Worm (Caenorhabditis elegans): ENCODE results near the gene Y48E1C.1.

Gene Y48E1C.1

ce11 chrII:13469043-13469652 is 54.3 kb downstream of the Y48E1C.1 start, which contains the start of gene E01G4.3:
Gene E01G4.3, minus strand, starts transcription at chrII:13469602.
- no peak for TF ChIP-seq cey-2 (tag; optimal IDR thresholded peaks at IDR 0.05; ENCODE audit: borderline replicate concordance, insufficient read depth)
- TF ChIP-seq dve-1 (tag; optimal IDR thresholded peaks at IDR 0.05; ENCODE audit: insufficient read depth): peak; percentile 89
- no peak for TF ChIP-seq D1046.2 (GFP tag; IDR thresholded peaks at IDR 0.05)
- peak; percentile 68; the same call in 1 of the 2 replicates for TF ChIP-seq saeg-2 (GFP tag; IDR thresholded peaks at IDR 0.05)
- peak; percentile 31 for TF ChIP-seq nhr-6 (tag; optimal IDR thresholded peaks at IDR 0.05)
- TF ChIP-seq lin-38 (GFP tag; IDR thresholded peaks at IDR 0.05): peak; percentile 39; the same call in 1 of the 2 replicates
- TF ChIP-seq gei-8 (GFP tag; optimal IDR thresholded peaks at IDR 0.05): peak; percentile 52
- no peak for TF ChIP-seq unc-39 (tag; optimal IDR thresholded peaks at IDR 0.05)
- TF ChIP-seq php-3 (GFP tag; IDR thresholded peaks at IDR 0.05): peak; percentile 53
- no peak for TF ChIP-seq ztf-11 (tag; optimal IDR thresholded peaks at IDR 0.05)
- no peak for TF ChIP-seq daf-12 (tag; optimal IDR thresholded peaks at IDR 0.05)
- TF ChIP-seq F44E2.7 (GFP tag; IDR thresholded peaks at IDR 0.05): no peak
- peak; percentile 17 for TF ChIP-seq mes-2 (tag; optimal IDR thresholded peaks at IDR 0.05; ENCODE audit: poor library complexity, severe bottlenecking)
- TF ChIP-seq duxl-1 (tag; optimal IDR thresholded peaks at IDR 0.05; ENCODE audit: poor library complexity): no peak
- peak; percentile 95 for TF ChIP-seq hlh-11 (tag; optimal IDR thresholded peaks at IDR 0.05)
- peak; percentile 94 for TF ChIP-seq hlh-30 (tag; optimal IDR thresholded peaks at IDR 0.05; ENCODE audit: insufficient read depth)
- TF ChIP-seq lin-1 (GFP tag; IDR thresholded peaks at IDR 0.05): peak; percentile 73; the same call in 1 of the 2 replicates
- TF ChIP-seq ctbp-1 (GFP tag; IDR thresholded peaks at IDR 0.05): peak; percentile 26; the same call in 1 of the 2 replicates
- TF ChIP-seq lsy-2 (tag; optimal IDR thresholded peaks at IDR 0.05): peak; percentile 14 to 34
- peak; percentile 79 for TF ChIP-seq nhr-77 (tag; optimal IDR thresholded peaks at IDR 0.05)
- TF ChIP-seq ZK546.5 (tag; optimal IDR thresholded peaks at IDR 0.05): no peak
- TF ChIP-seq lim-7 (GFP tag; IDR thresholded peaks at IDR 0.05): no peak
- TF ChIP-seq ceh-20 (GFP tag; IDR thresholded peaks at IDR 0.05): peak; percentile 50; the same call in 1 of the 2 replicates
- peak; percentile 94 for TF ChIP-seq nhr-28 (tag; optimal IDR thresholded peaks at IDR 0.05)
- TF ChIP-seq nhr-11 (tag; optimal IDR thresholded peaks at IDR 0.05): peak; percentile 94
- TF ChIP-seq nhr-10 (tag; optimal IDR thresholded peaks at IDR 0.05): peak; percentile 86
- peak; percentile 77 for TF ChIP-seq nhr-102 (tag; optimal IDR thresholded peaks at IDR 0.05)
- no peak for TF ChIP-seq tag-97 (GFP tag; IDR thresholded peaks at IDR 0.05)
- peak; percentile 100 for TF ChIP-seq mxl-2 (GFP tag; conservative IDR thresholded peaks at IDR 0.05)
- peak; percentile 70 for TF ChIP-seq mxl-3 (GFP tag; optimal IDR thresholded peaks at IDR 0.05)
- peak; percentile 10 for TF ChIP-seq spr-1 (tag; optimal IDR thresholded peaks at IDR 0.05)
- TF ChIP-seq ces-1 (GFP tag; optimal IDR thresholded peaks at IDR 0.05): no peak
- peak; percentile 53 for TF ChIP-seq T20F7.1 (GFP tag; optimal IDR thresholded peaks at IDR 0.05)
- no peak for TF ChIP-seq fkh-10 (GFP tag; optimal IDR thresholded peaks at IDR 0.05)
- peak in 1 of 2 experiments; percentile 97 for TF ChIP-seq unc-62 (GFP tag; optimal IDR thresholded peaks at IDR 0.05 in 1 of 2)
- no peak for TF ChIP-seq unc-62 (tag; optimal IDR thresholded peaks at IDR 0.05)
- no peak for TF ChIP-seq snpc-4 (tag; optimal IDR thresholded peaks at IDR 0.05)
- peak; percentile 38 for TF ChIP-seq pqm-1 (tag; optimal IDR thresholded peaks at IDR 0.05)
- TF ChIP-seq aha-1 (tag): peak; percentile 97
- peak; percentile 51; the same call in 1 of the 2 replicates for TF ChIP-seq T26A8.4 (GFP tag; IDR thresholded peaks at IDR 0.05)
- peak; percentile 76 for TF ChIP-seq mep-1 (tag; optimal IDR thresholded peaks at IDR 0.05)
- TF ChIP-seq dmd-6 (GFP tag; IDR thresholded peaks at IDR 0.05): peak; percentile 98
- peak in 1 of 2 experiments; percentile 91 for TF ChIP-seq hif-1 (tag; optimal IDR thresholded peaks at IDR 0.05)
- TF ChIP-seq nhr-48 (tag; optimal IDR thresholded peaks at IDR 0.05): peak; percentile 97
- TF ChIP-seq tra-1 (GFP tag; IDR thresholded peaks at IDR 0.05): peak; percentile 86
- TF ChIP-seq lin-15B (tag; optimal IDR thresholded peaks at IDR 0.05): no peak
- TF ChIP-seq ztf-7 (tag; optimal IDR thresholded peaks at IDR 0.05): peak; percentile 76
- TF ChIP-seq madf-9 (GFP tag; conservative IDR thresholded peaks at IDR 0.05): no peak
- TF ChIP-seq dmd-8 (GFP tag; IDR thresholded peaks at IDR 0.05): no peak
- peak; percentile 72 to 86 for TF ChIP-seq mdl-1 (tag; optimal IDR thresholded peaks at IDR 0.05)
